Fruit fly (Drosophila melanogaster) whole organism, embryonic: ENCODE data around the gene Tango1.
A peak's percentile ranks its signal among the peaks of the same experiment; 100 is the strongest.

Source experiments
- Atf6 ChIP-seq: fragments of 200-800 bp; sonication (Bioruptor generic); IDR thresholded peaks from 2 replicates; pipeline ENCODE4 v1.3.6; 2022; ENCODE audit warnings: missing biosample characterization, missing genetic modification characterization
- Blimp-1 ChIP-seq: fragments of 200-800 bp; sonication (Bioruptor generic); optimal IDR thresholded peaks from 3 replicates; lab custom pipeline; 2018; ENCODE audit warnings: missing biosample characterization, missing genetic modification characterization, mild to moderate bottlenecking, moderate library complexity, missing genetic modification reagents
- Bteb2 ChIP-seq: fragments of 200-800 bp; sonication (Bioruptor generic); optimal IDR thresholded peaks from 2 replicates; lab custom pipeline; 2016; ENCODE audit warnings: missing biosample characterization, missing genetic modification characterization
- CG10209 ChIP-seq: fragments of 200-800 bp; sonication (Bioruptor generic); optimal IDR thresholded peaks from 3 replicates; lab custom pipeline; 2017; ENCODE audit warnings: missing biosample characterization, mild to moderate bottlenecking, missing genetic modification characterization, missing genetic modification reagents
- CG10979 ChIP-seq: fragments of 200-800 bp; sonication (Bioruptor generic); optimal IDR thresholded peaks from 2 replicates; lab custom pipeline; 2018; ENCODE audit warnings: missing biosample characterization, mild to moderate bottlenecking, missing genetic modification characterization, moderate library complexity
- CG11560 ChIP-seq: fragments of 200-800 bp; sonication (Bioruptor generic); IDR thresholded peaks from 3 replicates; pipeline ENCODE4 v1.3.6; 2022; ENCODE audit warnings: missing biosample characterization, missing genetic modification characterization
- CG12155 ChIP-seq: fragments of 200-800 bp; sonication (Bioruptor generic); optimal IDR thresholded peaks from 3 replicates; lab custom pipeline; 2016; ENCODE audit warnings: missing biosample characterization, missing genetic modification characterization
- CG1233 ChIP-seq: fragments of 200-800 bp; sonication (Bioruptor generic); optimal IDR thresholded peaks from 4 replicates; lab custom pipeline; 2018; ENCODE audit warnings: missing biosample characterization, mild to moderate bottlenecking, missing genetic modification characterization
- CG12659 ChIP-seq: fragments of 200-800 bp; sonication (Bioruptor generic); optimal IDR thresholded peaks from 3 replicates; lab custom pipeline; 2017; ENCODE audit warnings: mild to moderate bottlenecking, missing biosample characterization, missing genetic modification reagents, missing genetic modification characterization
- CG12942 ChIP-seq: fragments of 200-800 bp; sonication (Bioruptor generic); optimal IDR thresholded peaks from 3 replicates; lab custom pipeline; 2016; ENCODE audit warnings: missing biosample characterization, missing genetic modification characterization
- CG13624 ChIP-seq: fragments of 200-800 bp; sonication (Bioruptor generic); optimal IDR thresholded peaks from 2 replicates; lab custom pipeline; 2016; ENCODE audit warnings: missing biosample characterization, missing genetic modification characterization
- CG15514 ChIP-seq: fragments of 200-800 bp; sonication (Bioruptor generic); optimal IDR thresholded peaks from 3 replicates; lab custom pipeline; 2017; ENCODE audit warnings: missing biosample characterization, missing genetic modification characterization, mild to moderate bottlenecking, moderate library complexity, missing genetic modification reagents
- CG16863 ChIP-seq: fragments of 200-800 bp; sonication (Bioruptor generic); optimal IDR thresholded peaks from 3 replicates; lab custom pipeline; 2016; ENCODE audit warnings: missing biosample characterization, missing genetic modification characterization
- CG17359 ChIP-seq: fragments of 200-800 bp; sonication (Bioruptor generic); optimal IDR thresholded peaks from 3 replicates; lab custom pipeline; 2018; ENCODE audit warnings: missing biosample characterization, mild to moderate bottlenecking, missing genetic modification characterization, moderate library complexity
- CG17568 ChIP-seq: fragments of 200-800 bp; sonication (Bioruptor generic); optimal IDR thresholded peaks from 2 replicates; lab custom pipeline; 2018; ENCODE audit warnings: missing biosample characterization, mild to moderate bottlenecking, missing genetic modification characterization, moderate library complexity
- CG18619 ChIP-seq: fragments of 200-800 bp; sonication (Bioruptor generic); optimal IDR thresholded peaks from 3 replicates; lab custom pipeline; 2017; ENCODE audit warnings: missing biosample characterization, mild to moderate bottlenecking, missing genetic modification characterization
- CG2129 ChIP-seq: fragments of 200-800 bp; sonication (Bioruptor generic); IDR thresholded peaks from 2 replicates; pipeline ENCODE4 v1.3.6; 2022; ENCODE audit warnings: missing biosample characterization, missing genetic modification characterization; ENCODE audit not compliant: partially characterized antibody
- CG32532 ChIP-seq: fragments of 200-800 bp; sonication (Bioruptor generic); IDR thresholded peaks from 2 replicates; pipeline ENCODE4 v1.3.6; 2022; ENCODE audit warnings: missing biosample characterization, missing genetic modification characterization
- CG33213 ChIP-seq: fragments of 200-800 bp; sonication (Bioruptor generic); optimal IDR thresholded peaks from 3 replicates; lab custom pipeline; 2016; ENCODE audit warnings: missing biosample characterization, missing genetic modification characterization
- CG4730 ChIP-seq: fragments of 200-800 bp; sonication (Bioruptor generic); IDR thresholded peaks from 2 replicates; pipeline ENCODE4 v1.3.6; 2022; ENCODE audit warnings: missing biosample characterization, missing genetic modification characterization
- CG4820 ChIP-seq: fragments of 200-800 bp; sonication (Bioruptor generic); optimal IDR thresholded peaks from 3 replicates; lab custom pipeline; 2016; ENCODE audit warnings: missing biosample characterization, missing genetic modification characterization
- CG4854 ChIP-seq: fragments of 200-800 bp; sonication (Bioruptor generic); optimal IDR thresholded peaks from 2 replicates; lab custom pipeline; 2016; ENCODE audit warnings: missing biosample characterization, missing genetic modification characterization, inconsistent platforms
- CG6254 ChIP-seq: fragments of 200-800 bp; sonication (Bioruptor generic); optimal IDR thresholded peaks from 3 replicates; lab custom pipeline; 2017; ENCODE audit warnings: mild to moderate bottlenecking, missing biosample characterization, missing genetic modification reagents, missing genetic modification characterization
- CG8089 ChIP-seq: fragments of 200-800 bp; sonication (Bioruptor generic); optimal IDR thresholded peaks from 3 replicates; lab custom pipeline; 2016; ENCODE audit warnings: missing biosample characterization, missing genetic modification characterization
- CG9876 ChIP-seq: fragments of 200-800 bp; sonication (Bioruptor generic); optimal IDR thresholded peaks from 2 replicates; lab custom pipeline; 2016; ENCODE audit warnings: missing biosample characterization, missing genetic modification characterization
- CoRest ChIP-seq: fragments of 200-800 bp; sonication (Bioruptor generic); optimal IDR thresholded peaks from 3 replicates; lab custom pipeline; 2018; ENCODE audit warnings: missing biosample characterization, mild to moderate bottlenecking, missing genetic modification characterization, moderate library complexity
- Dbx ChIP-seq: fragments of 200-800 bp; sonication (Bioruptor generic); IDR thresholded peaks from 3 replicates; pipeline ENCODE4 v1.3.6; 2022; ENCODE audit warnings: missing biosample characterization, missing genetic modification characterization
- Dip3 ChIP-seq: fragments of 200-800 bp; sonication (Bioruptor generic); optimal IDR thresholded peaks from 3 replicates; lab custom pipeline; 2016; ENCODE audit warnings: missing biosample characterization, missing genetic modification characterization
- Doc3 ChIP-seq: fragments of 200-800 bp; sonication (Bioruptor generic); IDR thresholded peaks from 3 replicates; pipeline ENCODE4 v1.3.6; 2022; ENCODE audit warnings: missing biosample characterization, missing genetic modification characterization; ENCODE audit not compliant: partially characterized antibody
- E2f2 ChIP-seq: fragments of 200-800 bp; sonication (Bioruptor generic); IDR thresholded peaks from 2 replicates; pipeline ENCODE4 v1.3.6; 2022; ENCODE audit warnings: missing biosample characterization, missing genetic modification characterization
- Elba2 ChIP-seq: fragments of 200-800 bp; sonication (Bioruptor generic); optimal IDR thresholded peaks from 3 replicates; lab custom pipeline; 2016; ENCODE audit warnings: missing biosample characterization, missing genetic modification characterization
- HLH54F ChIP-seq: fragments of 200-800 bp; sonication (Bioruptor generic); optimal IDR thresholded peaks from 3 replicates; lab custom pipeline; 2016; ENCODE audit warnings: missing biosample characterization, missing genetic modification characterization
- Hmr ChIP-seq: fragments of 200-800 bp; sonication (Bioruptor generic); optimal IDR thresholded peaks from 3 replicates; lab custom pipeline; 2017; ENCODE audit warnings: mild to moderate bottlenecking, missing biosample characterization, missing genetic modification reagents, missing genetic modification characterization
- Hr51 ChIP-seq, 2 experiments: fragments of 200-800 bp; sonication (Bioruptor generic); optimal IDR thresholded peaks; 2 replicates in 1 of 2; 3 replicates in 1 of 2; lab custom pipeline; 2016 to 2018; ENCODE audit warnings: missing biosample characterization in 2 of 2, missing genetic modification characterization in 2 of 2, mild to moderate bottlenecking in 1 of 2, moderate library complexity in 1 of 2
- MBD-R2 ChIP-seq: fragments of 200-800 bp; sonication (Bioruptor generic); IDR thresholded peaks from 2 replicates; pipeline ENCODE4 v1.3.6; 2022; ENCODE audit warnings: missing biosample characterization, missing genetic modification characterization
- Side ChIP-seq: fragments of 200-800 bp; sonication (Bioruptor generic); optimal IDR thresholded peaks from 2 replicates; lab custom pipeline; 2016; ENCODE audit warnings: missing biosample characterization, missing genetic modification characterization
- Taf1 ChIP-seq: fragments of 200-800 bp; sonication (Bioruptor generic); IDR thresholded peaks from 2 replicates; pipeline ENCODE4 v1.3.6; 2022; ENCODE audit warnings: missing biosample characterization, missing genetic modification characterization
- amos ChIP-seq: fragments of 200-800 bp; sonication (Bioruptor generic); IDR thresholded peaks from 2 replicates; pipeline ENCODE4 v1.3.6; 2022; ENCODE audit warnings: missing biosample characterization, missing genetic modification characterization; ENCODE audit not compliant: partially characterized antibody
- bowl ChIP-seq: fragments of 200-800 bp; sonication (Bioruptor generic); IDR thresholded peaks from 2 replicates; pipeline ENCODE4 v1.3.6; 2022; ENCODE audit warnings: missing biosample characterization, missing genetic modification characterization
- ci ChIP-seq: fragments of 200-800 bp; sonication (Bioruptor generic); IDR thresholded peaks from 3 replicates; pipeline ENCODE4 v1.3.6; 2022; ENCODE audit warnings: missing biosample characterization, missing genetic modification characterization
- dmrt11E ChIP-seq: fragments of 200-800 bp; sonication (Bioruptor generic); optimal IDR thresholded peaks from 3 replicates; lab custom pipeline; 2018; ENCODE audit warnings: missing biosample characterization, mild to moderate bottlenecking, missing genetic modification characterization, moderate library complexity
- dmrt99B ChIP-seq: fragments of 200-800 bp; sonication (Bioruptor generic); optimal IDR thresholded peaks from 2 replicates; lab custom pipeline; 2018; ENCODE audit warnings: missing biosample characterization, mild to moderate bottlenecking, missing genetic modification characterization, moderate library complexity
- ems ChIP-seq: fragments of 200-800 bp; sonication (Bioruptor generic); optimal IDR thresholded peaks from 3 replicates; lab custom pipeline; 2016; ENCODE audit warnings: missing biosample characterization, missing genetic modification characterization
- hkb ChIP-seq, 2 experiments: fragments of 200-800 bp in 1 of 2; fragments of >200 bp in 1 of 2; sonication (Bioruptor generic) in 1 of 2; IDR thresholded peaks in 1 of 2; optimal IDR thresholded peaks in 1 of 2; 2 replicates each; pipeline versions ENCODE4 v1.3.6 to Lab custom; 2017 to 2022; ENCODE audit warnings: missing biosample characterization in 1 of 2, missing genetic modification characterization in 1 of 2
- odd ChIP-seq: fragments of 200-800 bp; sonication (Bioruptor generic); optimal IDR thresholded peaks from 2 replicates; lab custom pipeline; 2017; ENCODE audit warnings: missing biosample characterization, mild to moderate bottlenecking, missing genetic modification characterization
- pb ChIP-seq: fragments of 200-800 bp; sonication (Bioruptor generic); optimal IDR thresholded peaks from 3 replicates; lab custom pipeline; 2016; ENCODE audit warnings: missing biosample characterization, missing genetic modification characterization
- phol ChIP-seq: fragments of 200-800 bp; sonication (Bioruptor generic); optimal IDR thresholded peaks from 3 replicates; lab custom pipeline; 2018; ENCODE audit warnings: missing biosample characterization, mild to moderate bottlenecking, missing genetic modification characterization, moderate library complexity
- sc ChIP-seq, 3 experiments: fragments of >200 bp in 2 of 3; fragments of 200-800 bp in 1 of 3; sonication (Bioruptor generic) in 1 of 3; optimal IDR thresholded peaks; 2 replicates in 2 of 3; 3 replicates in 1 of 3; lab custom pipeline; 2017; ENCODE audit warnings: mild to moderate bottlenecking in 1 of 3, missing biosample characterization in 1 of 3, missing genetic modification characterization in 1 of 3, missing genetic modification reagents in 1 of 3
- zfh2 ChIP-seq: fragments of 200-800 bp; sonication (Bioruptor generic); optimal IDR thresholded peaks from 2 replicates; lab custom pipeline; 2016; ENCODE audit warnings: missing biosample characterization, missing genetic modification characterization

Tango1 gene

DNA sequence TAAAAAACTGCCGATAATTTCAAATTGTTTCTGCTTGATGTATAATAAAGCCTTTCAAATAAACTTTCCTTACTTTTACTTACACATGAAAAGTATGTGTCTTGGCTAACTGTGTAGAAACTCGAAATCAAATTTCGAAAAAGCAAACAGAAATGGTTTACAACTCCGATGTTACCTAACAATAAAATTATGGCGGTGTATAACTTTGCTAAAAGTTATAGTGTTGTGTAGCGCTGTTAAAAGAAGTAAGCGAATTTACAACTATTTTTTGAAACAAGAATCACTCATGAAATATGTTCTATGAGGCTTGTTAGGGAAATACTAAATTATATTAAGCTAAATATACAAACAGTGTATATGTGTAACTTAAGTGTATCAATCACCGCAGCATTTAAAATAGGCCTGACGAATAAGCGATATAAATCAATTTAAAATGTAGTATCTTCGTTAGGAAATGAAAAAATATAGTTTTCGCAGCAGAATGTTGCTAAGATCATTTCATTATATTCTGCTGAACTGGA lies 26.5 kb upstream of the Tango1 start, which contains the start of gene CG34345 (continued):
- TF ChIP-seq CG4820 (no peak), CG12155 (GFP tag; lab: Kevin White, UChicago) (peak; percentile 4), CoRest (tag; lab: Kevin White, UChicago) (peak; percentile 47), CG4854 (GFP tag; lab: Kevin White, UChicago) (no peak), Blimp-1 (GFP tag; lab: Kevin White, UChicago) (no peak), CG10209 (GFP tag; lab: Kevin White, UChicago) (no peak), CG13624 (GFP tag; lab: Kevin White, UChicago) (peak; percentile 40), CG4730 (no peak), hkb (optimal IDR thresholded peaks at IDR 0.05; lab: Kevin White, UChicago) (no peak), hkb (GFP tag; IDR thresholded peaks at IDR 0.05; lab: Robert Waterston, UW) (peak; percentile 18; the same call in 1 of the 2 replicates), Elba2 (GFP tag; lab: Kevin White, UChicago) (no peak), CG17359 (tag; lab: Kevin White, UChicago) (no peak), CG15514 (GFP tag; lab: Kevin White, UChicago) (peak; percentile 36), CG10979 (tag; lab: Kevin White, UChicago) (no peak), Doc3 (GFP tag; lab: Robert Waterston, UW) (peak; percentile 62; the same call in 2 of the 3 replicates), CG9876 (GFP tag; lab: Kevin White, UChicago) (peak; percentile 5), HLH54F (GFP tag; lab: Kevin White, UChicago) (peak; percentile 13), Taf1 (GFP tag; lab: Robert Waterston, UW) (no peak), CG1233 (GFP tag; lab: Kevin White, UChicago) (no peak), CG11560 (no peak), CG12659 (GFP tag; lab: Kevin White, UChicago) (peak; percentile 2), dmrt11E (no peak), dmrt99B (no peak), zfh2 (GFP tag; lab: Kevin White, UChicago) (peak; percentile 26), CG16863 (GFP tag; lab: Kevin White, UChicago) (no peak), CG6254 (GFP tag; lab: Kevin White, UChicago) (no peak), Dip3 (GFP tag; lab: Kevin White, UChicago) (no peak), Side (GFP tag; lab: Kevin White, UChicago) (no peak), CG17568 (GFP tag; lab: Kevin White, UChicago) (no peak), ems (GFP tag; lab: Kevin White, UChicago) (no peak), odd (GFP tag; lab: Kevin White, UChicago) (no peak), Dbx (peak; percentile 63; the same call in 1 of the 3 replicates), CG18619 (GFP tag; lab: Kevin White, UChicago) (no peak), Hmr (GFP tag; lab: Kevin White, UChicago) (peak; percentile 51), E2f2 (GFP tag; lab: Robert Waterston, UW) (peak; percentile 60), ci (GFP tag; lab: Robert Waterston, UW) (0 out of 3 replicates have a peak, but pooled peaks have one; percentile 16), CG8089 (GFP tag; lab: Kevin White, UChicago) (no peak), CG2129 (GFP tag; lab: Robert Waterston, UW) (no peak), bowl (no peak), Bteb2 (peak; percentile 13), phol (tag; lab: Kevin White, UChicago) (peak; percentile 46), sc (optimal IDR thresholded peaks at IDR 0.05; lab: Kevin White, UChicago) (no peak), sc (GFP tag; optimal IDR thresholded peaks at IDR 0.05; lab: Kevin White, UChicago) (no peak), CG33213 (GFP tag; lab: Kevin White, UChicago) (peak; percentile 40), Atf6 (GFP tag; lab: Robert Waterston, UW) (no peak), Hr51 (GFP tag; optimal IDR thresholded peaks at IDR 0.05; lab: Kevin White, UChicago) (no peak), MBD-R2 (no peak), pb (GFP tag; lab: Kevin White, UChicago) (no peak), CG12942 (GFP tag; lab: Kevin White, UChicago) (no peak), CG32532 (peak; percentile 30; the same call in 1 of the 2 replicates), amos (peak; percentile 59)
